Worm (Caenorhabditis elegans) whole organism, L1 larva: ENCODE measurements around the gene Y56A3A.30.

Experiments used
- ama-1 ChIP-seq: fragments of 150-350 bp; optimal IDR thresholded peaks from 2 replicates; lab custom pipeline; 2014
- grh-1 ChIP-seq: fragments of 200-800 bp; sonication (Bioruptor generic); IDR thresholded peaks from 2 replicates; pipeline ENCODE4 v1.3.6; 2022; ENCODE audit warnings: missing genetic modification reagents, missing genetic modification characterization, missing compliant biosample characterization
- nhr-28 ChIP-seq: fragments of 150-350 bp; optimal IDR thresholded peaks from 2 replicates; lab custom pipeline; 2014; ENCODE audit warnings: missing biosample characterization, missing genetic modification characterization
- pqm-1 ChIP-seq: sonication (generic microtip); optimal IDR thresholded peaks from 3 replicates; lab custom pipeline; 2017; ENCODE audit warnings: missing biosample characterization, missing genetic modification characterization
- skn-1 ChIP-seq: fragments of 150-350 bp; optimal IDR thresholded peaks from 2 replicates; lab custom pipeline; 2014; ENCODE audit warnings: missing biosample characterization, missing genetic modification characterization
- unc-62 ChIP-seq: fragments of 150-350 bp; optimal IDR thresholded peaks from 2 replicates; lab custom pipeline; 2014; ENCODE audit warnings: missing biosample characterization, missing genetic modification reagents, missing genetic modification characterization

ce11 chrIII:11954150-11954549, 24.7 kb downstream of the Y56A3A.30 start:
- TF ChIP-seq pqm-1 (no peak), unc-62 (GFP tag; lab: Kevin White, UChicago) (no peak), grh-1 (no peak), ama-1 (no peak), nhr-28 (no peak), skn-1 (tag; lab: Kevin White, UChicago) (no peak)
